Fruit fly (Drosophila melanogaster) whole organism, wandering third instar larva: ENCODE data around the gene Ubc4.

Source experiments
- CG32264 ChIP-seq: fragments of 200-800 bp; sonication (Bioruptor generic); optimal IDR thresholded peaks from 2 replicates; lab custom pipeline; 2016; ENCODE audit warnings: missing biosample characterization, missing genetic modification characterization
- CG9705 ChIP-seq: fragments of 200-800 bp; sonication (Bioruptor generic); optimal IDR thresholded peaks from 2 replicates; lab custom pipeline; 2018; ENCODE audit warnings: missing biosample characterization, mild to moderate bottlenecking, missing genetic modification characterization
- CrebA ChIP-seq: fragments of 200-800 bp; sonication (Bioruptor generic); optimal IDR thresholded peaks from 2 replicates; lab custom pipeline; 2016; ENCODE audit warnings: missing biosample characterization, mild to moderate bottlenecking, missing genetic modification characterization, borderline replicate concordance
- Dfd ChIP-seq: fragments of >200 bp; optimal IDR thresholded peaks from 2 replicates; lab custom pipeline; 2017; ENCODE audit warnings: missing biosample characterization, missing genetic modification characterization
- Dif ChIP-seq: fragments of 200-275, 200-300 bp; sonication (Bioruptor generic); optimal IDR thresholded peaks from 2 replicates; lab custom pipeline; 2018; ENCODE audit warnings: missing biosample characterization, missing genetic modification characterization; ENCODE audit not compliant: partially characterized antibody
- GATAd ChIP-seq: sonication (Bioruptor generic); optimal IDR thresholded peaks from 2 replicates; lab custom pipeline; 2016; ENCODE audit warnings: missing biosample characterization, missing genetic modification characterization
- HLH106 ChIP-seq: fragments of 200-800 bp; optimal IDR thresholded peaks from 3 replicates; lab custom pipeline; 2019; ENCODE audit warnings: missing biosample characterization, mild to moderate bottlenecking, missing genetic modification characterization, moderate library complexity
- Hnf4 ChIP-seq: fragments of 200-800 bp; sonication (Bioruptor generic); optimal IDR thresholded peaks from 2 replicates; lab custom pipeline; 2016; ENCODE audit warnings: missing biosample characterization, mild to moderate bottlenecking, missing genetic modification characterization
- Hr78 ChIP-seq: fragments of >200 bp; optimal IDR thresholded peaks from 2 replicates; lab custom pipeline; 2017; ENCODE audit warnings: missing biosample characterization, missing genetic modification characterization
- Hr83 ChIP-seq: fragments of 200-300 bp; sonication (Bioruptor generic); optimal IDR thresholded peaks from 2 replicates; lab custom pipeline; 2016; ENCODE audit warnings: missing biosample characterization, mild to moderate bottlenecking, missing genetic modification characterization, moderate library complexity; ENCODE audit not compliant: poor library complexity, severe bottlenecking
- Jra ChIP-seq: sonication (Bioruptor generic); optimal IDR thresholded peaks from 2 replicates; lab custom pipeline; 2016; ENCODE audit warnings: missing biosample characterization, missing genetic modification characterization
- N ChIP-seq: fragments of >200 bp; optimal IDR thresholded peaks from 2 replicates; lab custom pipeline; 2018; ENCODE audit warnings: missing biosample characterization, missing external identifiers, missing genetic modification characterization
- OdsH ChIP-seq: fragments of 200-800 bp; sonication (Bioruptor generic); optimal IDR thresholded peaks from 2 replicates; lab custom pipeline; 2016; ENCODE audit warnings: missing biosample characterization, mild to moderate bottlenecking, missing genetic modification characterization
- Rel ChIP-seq, 2 experiments: fragments of 200-800 bp; sonication (Bioruptor generic) in 1 of 2; optimal IDR thresholded peaks; 2 replicates in 1 of 2; 3 replicates in 1 of 2; lab custom pipeline; 2016 to 2019; ENCODE audit warnings: mild to moderate bottlenecking in 2 of 2, missing biosample characterization in 2 of 2, missing genetic modification characterization in 2 of 2, moderate library complexity in 1 of 2
- Sp1 ChIP-seq: fragments of 200-800 bp; sonication (Bioruptor generic); optimal IDR thresholded peaks from 3 replicates; lab custom pipeline; 2019; ENCODE audit warnings: missing biosample characterization, mild to moderate bottlenecking, missing genetic modification characterization, moderate library complexity
- Vsx2 ChIP-seq: fragments of 200-300, 225-300 bp; sonication (Bioruptor generic); optimal IDR thresholded peaks from 2 replicates; lab custom pipeline; 2018; ENCODE audit warnings: missing biosample characterization, missing genetic modification characterization; ENCODE audit not compliant: partially characterized antibody
- br ChIP-seq: fragments of 200-800 bp; sonication (Bioruptor generic); optimal IDR thresholded peaks from 2 replicates; lab custom pipeline; 2016; ENCODE audit warnings: missing biosample characterization, missing genetic modification characterization
- brk ChIP-seq: fragments of 200-800 bp; sonication (Bioruptor generic); optimal IDR thresholded peaks from 2 replicates; lab custom pipeline; 2016; ENCODE audit warnings: missing biosample characterization, mild to moderate bottlenecking, missing genetic modification characterization
- dl ChIP-seq, 2 experiments: fragments of 175-275, 200-275 bp in 1 of 2; fragments of 200-275 bp in 1 of 2; sonication (Bioruptor generic); optimal IDR thresholded peaks; lab custom pipeline; 2018; ENCODE audit warnings: mild to moderate bottlenecking in 2 of 2, missing biosample characterization in 2 of 2, missing genetic modification characterization in 2 of 2, moderate library complexity in 2 of 2; ENCODE audit not compliant: partially characterized antibody in 2 of 2, insufficient read depth in 1 of 2
- dmrt93B ChIP-seq: fragments of 200-800 bp; sonication (Bioruptor generic); optimal IDR thresholded peaks from 2 replicates; lab custom pipeline; 2018; ENCODE audit warnings: missing biosample characterization, mild to moderate bottlenecking, missing genetic modification characterization
- dsf ChIP-seq: sonication (Bioruptor generic); optimal IDR thresholded peaks from 2 replicates; lab custom pipeline; 2016; ENCODE audit warnings: missing biosample characterization, missing genetic modification characterization, borderline replicate concordance
- ey ChIP-seq: fragments of 200-800 bp; sonication (Bioruptor generic); optimal IDR thresholded peaks from 2 replicates; lab custom pipeline; 2016; ENCODE audit warnings: missing biosample characterization, missing genetic modification characterization
- foxo ChIP-seq, 2 experiments: fragments of 200-800 bp; sonication (Bioruptor generic); optimal IDR thresholded peaks; 2 replicates in 1 of 2; 3 replicates in 1 of 2; lab custom pipeline; 2016 to 2017; ENCODE audit warnings: missing biosample characterization in 2 of 2, missing genetic modification characterization in 2 of 2
- fru ChIP-seq: fragments of 200-800 bp; sonication (Bioruptor generic); optimal IDR thresholded peaks from 3 replicates; lab custom pipeline; 2016; ENCODE audit warnings: missing biosample characterization, mild to moderate bottlenecking, missing genetic modification characterization
- h ChIP-seq: fragments of 200-800 bp; sonication (Bioruptor generic); optimal IDR thresholded peaks from 3 replicates; lab custom pipeline; 2016; ENCODE audit warnings: missing biosample characterization, mild to moderate bottlenecking, missing genetic modification characterization
- jim ChIP-seq: fragments of 175-275, 200-325 bp; sonication (Bioruptor generic); optimal IDR thresholded peaks from 2 replicates; lab custom pipeline; 2016; ENCODE audit warnings: missing biosample characterization, mild to moderate bottlenecking, missing genetic modification characterization
- psq ChIP-seq: fragments of 200-800 bp; sonication (Bioruptor generic); optimal IDR thresholded peaks from 3 replicates; lab custom pipeline; 2017; ENCODE audit warnings: missing biosample characterization, mild to moderate bottlenecking, missing genetic modification characterization, moderate library complexity
- rgr ChIP-seq: fragments of 200-800 bp; sonication (Bioruptor generic); optimal IDR thresholded peaks from 3 replicates; lab custom pipeline; 2016; ENCODE audit warnings: missing biosample characterization, mild to moderate bottlenecking, missing genetic modification characterization
- sage ChIP-seq: fragments of 200-800 bp; sonication (Bioruptor generic); optimal IDR thresholded peaks from 2 replicates; lab custom pipeline; 2016; ENCODE audit warnings: missing biosample characterization, mild to moderate bottlenecking, missing genetic modification characterization
- sv ChIP-seq: fragments of 200-800 bp; sonication (Bioruptor generic); optimal IDR thresholded peaks from 3 replicates; lab custom pipeline; 2016; ENCODE audit warnings: missing biosample characterization, missing genetic modification characterization
- woc ChIP-seq: sonication (Bioruptor generic); optimal IDR thresholded peaks from 2 replicates; lab custom pipeline; 2016; ENCODE audit warnings: missing biosample characterization, mild to moderate bottlenecking, missing genetic modification characterization

Ubc4 gene

dm6 chr3L:9742342-9742741 is 44.2 kb downstream of the Ubc4 start (continued):
- TF ChIP-seq sv (no peak), N (no peak), GATAd (no peak), woc (GFP tag; lab: Kevin White, UChicago) (peak; percentile 85), br (GFP tag; lab: Kevin White, UChicago) (peak; percentile 70), h (peak; percentile 73), dl (GFP tag; optimal IDR thresholded peaks at IDR 0.05; lab: Kevin White, UChicago; ENCODE audit: insufficient read depth in 1 of 2, partially characterized antibody in 2 of 2) (no peak)

dm6 chr3L:9744060-9744549 is 46.0 kb downstream of the Ubc4 start:
- TF ChIP-seq Hr78 (GFP tag; lab: Kevin White, UChicago) (no peak), jim (GFP tag; lab: Kevin White, UChicago) (no peak), Dif (GFP tag; lab: Kevin White, UChicago) (no peak), CG9705 (peak; percentile 94), Sp1 (GFP tag; lab: Kevin White, UChicago) (peak; percentile 87), sv (peak; percentile 65), Hnf4 (peak; percentile 75), fru (GFP tag; lab: Kevin White, UChicago) (peak; percentile 88), sage (GFP tag; lab: Kevin White, UChicago) (peak; percentile 90), woc (GFP tag; lab: Kevin White, UChicago) (peak; percentile 90), br (GFP tag; lab: Kevin White, UChicago) (peak; percentile 83), dsf (GFP tag; lab: Kevin White, UChicago) (no peak), HLH106 (tag; lab: Kevin White, UChicago) (peak; percentile 96), Vsx2 (GFP tag; lab: Kevin White, UChicago) (no peak), CrebA (GFP tag; lab: Kevin White, UChicago) (peak; percentile 7), N (no peak), GATAd (no peak), ey (GFP tag; lab: Kevin White, UChicago) (peak; percentile 81), Jra (GFP tag; lab: Kevin White, UChicago) (no peak), Hr83 (GFP tag; lab: Kevin White, UChicago) (peak; percentile 13), psq (GFP tag; lab: Kevin White, UChicago) (peak; percentile 76), rgr (GFP tag; lab: Kevin White, UChicago) (peak; percentile 65), CG32264 (GFP tag; lab: Kevin White, UChicago) (peak; percentile 79), Dfd (no peak), h (peak; percentile 87), OdsH (peak; percentile 79), brk (GFP tag; lab: Kevin White, UChicago) (no peak), foxo (GFP tag; optimal IDR thresholded peaks at IDR 0.05; lab: Kevin White, UChicago) (peak; percentile 60 to 88), Rel (GFP tag; optimal IDR thresholded peaks at IDR 0.05; lab: Kevin White, UChicago) (peak; percentile 41), Rel (tag; optimal IDR thresholded peaks at IDR 0.05; lab: Kevin White, UChicago) (peak; percentile 53), dmrt93B (GFP tag; lab: Kevin White, UChicago) (peak; percentile 92)

dm6 chr3L:9745393-9745792 is 47.3 kb downstream of the Ubc4 start:
- TF ChIP-seq Hr83 (GFP tag; lab: Kevin White, UChicago) (no peak), Hr78 (GFP tag; lab: Kevin White, UChicago) (no peak), foxo (GFP tag; optimal IDR thresholded peaks at IDR 0.05; lab: Kevin White, UChicago) (no peak), psq (GFP tag; lab: Kevin White, UChicago) (no peak), Hnf4 (no peak), h (no peak), ey (GFP tag; lab: Kevin White, UChicago) (no peak), rgr (GFP tag; lab: Kevin White, UChicago) (no peak)
